Fruit fly (Drosophila melanogaster): ENCODE data around the gene daw.

The daw gene

dm6 chr2L:2856960-2857584 is 52.0 kb downstream of the daw start, which contains the start of gene CG2991 (continued):
- TF ChIP-seq trh (GFP tag; optimal IDR thresholded peaks at IDR 0.05), result no peak
- no peak for TF ChIP-seq CkIIα-i1 (GFP tag; IDR thresholded peaks at IDR 0.05)
- TF ChIP-seq CG16813 (GFP tag; IDR thresholded peaks at IDR 0.05; ENCODE audit: partially characterized antibody), result peak; percentile 78
- TF ChIP-seq CG7839 (tag; optimal IDR thresholded peaks at IDR 0.05), result peak; percentile 7
- TF ChIP-seq sug (tag; optimal IDR thresholded peaks at IDR 0.05), result peak; percentile 63
- TF ChIP-seq knrl (GFP tag; IDR thresholded peaks at IDR 0.05; ENCODE audit: partially characterized antibody), result peak; percentile 82
- peak; percentile 48 for TF ChIP-seq CG17568 (GFP tag; optimal IDR thresholded peaks at IDR 0.05)
- TF ChIP-seq CHES-1-like (GFP tag; optimal IDR thresholded peaks at IDR 0.05), result peak; percentile 45
- TF ChIP-seq Bgb (GFP tag; IDR thresholded peaks at IDR 0.05; ENCODE audit: partially characterized antibody), result peak; percentile 91
- no peak for TF ChIP-seq Dip3 (GFP tag; optimal IDR thresholded peaks at IDR 0.05)
- peak; percentile 18 for TF ChIP-seq CG5180 (GFP tag; optimal IDR thresholded peaks at IDR 0.05)
- TF ChIP-seq HmgZ (tag; optimal IDR thresholded peaks at IDR 0.05), result peak; percentile 80
- peak; percentile 70; the same call in 2 of the 3 replicates for TF ChIP-seq CG7963 (GFP tag; IDR thresholded peaks at IDR 0.05; ENCODE audit: partially characterized antibody)
- TF ChIP-seq CG15479 (GFP tag; optimal IDR thresholded peaks at IDR 0.05), result no peak
- peak; percentile 75 for TF ChIP-seq CG12659 (GFP tag; optimal IDR thresholded peaks at IDR 0.05)
- no peak for TF ChIP-seq stc (GFP tag; IDR thresholded peaks at IDR 0.05)
- peak; percentile 36 for TF ChIP-seq CG7987 (GFP tag; optimal IDR thresholded peaks at IDR 0.05)
- peak; percentile 56 for TF ChIP-seq gsb-n (tag; optimal IDR thresholded peaks at IDR 0.05)
- peak; percentile 8 for TF ChIP-seq dm (GFP tag; optimal IDR thresholded peaks at IDR 0.05)
- no peak for TF ChIP-seq CG3163 (GFP tag; optimal IDR thresholded peaks at IDR 0.05)
- TF ChIP-seq CG6683 (GFP tag; optimal IDR thresholded peaks at IDR 0.05), result no peak
- TF ChIP-seq CG12391 (tag; optimal IDR thresholded peaks at IDR 0.05), result peak; percentile 40
- no peak for TF ChIP-seq CG11398 (GFP tag; optimal IDR thresholded peaks at IDR 0.05)
- TF ChIP-seq cad (GFP tag; optimal IDR thresholded peaks at IDR 0.05), result no peak
- peak; percentile 49 for TF ChIP-seq lilli (GFP tag; optimal IDR thresholded peaks at IDR 0.05)
- TF ChIP-seq sens (GFP tag), result peak; percentile 82
- no peak for TF ChIP-seq Lim3 (GFP tag; IDR thresholded peaks at IDR 0.05)
- peak; percentile 99 for TF ChIP-seq her (GFP tag; optimal IDR thresholded peaks at IDR 0.05)
- TF ChIP-seq CG9797 (GFP tag; optimal IDR thresholded peaks at IDR 0.05), result peak; percentile 98
- TF ChIP-seq D (optimal IDR thresholded peaks at IDR 0.05), result no peak
- TF ChIP-seq D (GFP tag; optimal IDR thresholded peaks at IDR 0.05), result no peak
- TF ChIP-seq al (GFP tag; IDR thresholded peaks at IDR 0.05), result no peak
- TF ChIP-seq CG4820 (GFP tag; optimal IDR thresholded peaks at IDR 0.05), result no peak
- peak; percentile 63 for TF ChIP-seq Mad (GFP tag; optimal IDR thresholded peaks at IDR 0.05)
- no peak for TF ChIP-seq Fer2 (tag; optimal IDR thresholded peaks at IDR 0.05)
- no peak for TF ChIP-seq Atf3 (GFP tag; optimal IDR thresholded peaks at IDR 0.05)
- TF ChIP-seq crol (GFP tag; IDR thresholded peaks at IDR 0.05), result no peak
- no peak for TF ChIP-seq Camta (GFP tag; optimal IDR thresholded peaks at IDR 0.05)
- TF ChIP-seq grau (tag; optimal IDR thresholded peaks at IDR 0.05), result peak; percentile 45
- no peak for TF ChIP-seq schlank (tag; optimal IDR thresholded peaks at IDR 0.05)
- no peak for TF ChIP-seq wek (GFP tag; optimal IDR thresholded peaks at IDR 0.05)
- TF ChIP-seq CG8924 (tag; optimal IDR thresholded peaks at IDR 0.05), result peak; percentile 77
- TF ChIP-seq MESR4 (GFP tag; optimal IDR thresholded peaks at IDR 0.05), result peak; percentile 82
- 0 out of 3 replicates have a peak, but pooled peaks have one; percentile 21 for TF ChIP-seq Dbx (GFP tag; IDR thresholded peaks at IDR 0.05)
- peak in 1 of 2 experiments; percentile 28 for TF ChIP-seq Eip74EF (GFP tag; optimal IDR thresholded peaks at IDR 0.05)
- peak; percentile 38; the same call in 1 of the 2 replicates for TF ChIP-seq rib (GFP tag; IDR thresholded peaks at IDR 0.05)
- TF ChIP-seq BtbVII (GFP tag; optimal IDR thresholded peaks at IDR 0.05), result peak; percentile 29
- peak; percentile 69 for TF ChIP-seq abd-A (tag; optimal IDR thresholded peaks at IDR 0.05)
- peak; percentile 87 for TF ChIP-seq Ets97D (GFP tag; optimal IDR thresholded peaks at IDR 0.05)
- no peak for TF ChIP-seq CG11723 (GFP tag; optimal IDR thresholded peaks at IDR 0.05)

All from whole organism, embryonic.